Worm (Caenorhabditis elegans): ENCODE data around the gene M199.9.

DNA sequence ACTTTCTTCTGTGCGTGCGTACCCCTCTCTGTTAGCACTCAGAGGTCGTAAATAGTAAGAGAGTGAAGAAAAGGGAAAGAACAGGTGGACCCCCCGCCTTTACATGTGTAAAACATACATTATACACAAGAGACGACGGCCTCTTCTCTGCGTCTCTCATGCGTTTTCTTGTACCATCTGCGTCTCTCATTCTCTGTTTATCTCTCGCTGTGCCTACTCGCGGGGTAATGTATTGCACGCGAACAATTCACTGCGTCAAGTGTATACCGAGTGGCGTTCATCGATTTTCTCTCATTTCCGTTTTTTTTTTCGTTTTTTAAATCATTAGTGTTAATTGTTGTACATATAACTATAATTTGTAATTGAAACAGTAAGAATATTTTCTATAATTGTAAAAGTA is 20.4 kb downstream of the M199.9 start:
- TF ChIP-seq dve-1 (tag; optimal IDR thresholded peaks at IDR 0.05) (no peak), hlh-6 (tag; optimal IDR thresholded peaks at IDR 0.05) (no peak), pha-4 (tag; optimal IDR thresholded peaks at IDR 0.05) (no peak), nhr-11 (tag; optimal IDR thresholded peaks at IDR 0.05) (no peak), hlh-30 (tag; optimal IDR thresholded peaks at IDR 0.05; ENCODE audit: insufficient read depth) (no peak), rnt-1 (tag; optimal IDR thresholded peaks at IDR 0.05) (no peak), elt-2 (tag; optimal IDR thresholded peaks at IDR 0.05) (no peak)
